Fruit fly (Drosophila melanogaster) whole organism, embryonic: Measurements from ENCODE around the gene siz.
A peak's percentile ranks its signal among the peaks of the same experiment; 100 is the strongest.

Experiments
- B-H1 ChIP-seq: fragments of 200-800 bp; sonication (Bioruptor generic); IDR thresholded peaks from 3 replicates; pipeline ENCODE4 v1.3.6; 2022; ENCODE audit warnings: missing biosample characterization, missing genetic modification characterization
- Bdp1 ChIP-seq: fragments of 200-800 bp; sonication (Bioruptor generic); optimal IDR thresholded peaks from 3 replicates; lab custom pipeline; 2016; ENCODE audit warnings: missing biosample characterization, missing genetic modification characterization
- C15 ChIP-seq: fragments of 200-800 bp; sonication (Bioruptor generic); IDR thresholded peaks from 3 replicates; pipeline ENCODE4 v1.3.6; 2022; ENCODE audit warnings: missing biosample characterization, missing genetic modification characterization
- CG10209 ChIP-seq: fragments of 200-800 bp; sonication (Bioruptor generic); optimal IDR thresholded peaks from 3 replicates; lab custom pipeline; 2017; ENCODE audit warnings: missing biosample characterization, mild to moderate bottlenecking, missing genetic modification characterization, missing genetic modification reagents
- CG10979 ChIP-seq: fragments of 200-800 bp; sonication (Bioruptor generic); optimal IDR thresholded peaks from 2 replicates; lab custom pipeline; 2018; ENCODE audit warnings: missing biosample characterization, mild to moderate bottlenecking, missing genetic modification characterization, moderate library complexity
- CG11560 ChIP-seq: fragments of 200-800 bp; sonication (Bioruptor generic); IDR thresholded peaks from 3 replicates; pipeline ENCODE4 v1.3.6; 2022; ENCODE audit warnings: missing biosample characterization, missing genetic modification characterization
- CG12104 ChIP-seq: fragments of 200-800 bp; sonication (Bioruptor generic); optimal IDR thresholded peaks from 3 replicates; lab custom pipeline; 2016; ENCODE audit warnings: missing biosample characterization, missing genetic modification characterization
- CG12659 ChIP-seq: fragments of 200-800 bp; sonication (Bioruptor generic); optimal IDR thresholded peaks from 3 replicates; lab custom pipeline; 2017; ENCODE audit warnings: mild to moderate bottlenecking, missing biosample characterization, missing genetic modification reagents, missing genetic modification characterization
- CG13775 ChIP-seq: fragments of 200-800 bp; sonication (Bioruptor generic); optimal IDR thresholded peaks from 3 replicates; lab custom pipeline; 2017; ENCODE audit warnings: missing biosample characterization, mild to moderate bottlenecking, missing genetic modification characterization
- CG16813 ChIP-seq: fragments of 200-800 bp; sonication (Bioruptor generic); IDR thresholded peaks from 3 replicates; pipeline ENCODE4 v1.3.6; 2022; ENCODE audit warnings: missing biosample characterization, missing genetic modification characterization; ENCODE audit not compliant: partially characterized antibody
- CG17802 ChIP-seq: fragments of 200-800 bp; sonication (Bioruptor generic); optimal IDR thresholded peaks from 2 replicates; lab custom pipeline; 2018; ENCODE audit warnings: missing biosample characterization, mild to moderate bottlenecking, missing genetic modification characterization, moderate library complexity
- CG1792 ChIP-seq: fragments of 200-800 bp; sonication (Bioruptor generic); optimal IDR thresholded peaks from 2 replicates; lab custom pipeline; 2016; ENCODE audit warnings: missing biosample characterization, missing genetic modification characterization
- CG18262 ChIP-seq: fragments of 200-800 bp; optimal IDR thresholded peaks from 3 replicates; lab custom pipeline; 2019; ENCODE audit warnings: missing biosample characterization, mild to moderate bottlenecking, missing genetic modification characterization, moderate library complexity
- CG18619 ChIP-seq: fragments of 200-800 bp; sonication (Bioruptor generic); optimal IDR thresholded peaks from 3 replicates; lab custom pipeline; 2017; ENCODE audit warnings: missing biosample characterization, mild to moderate bottlenecking, missing genetic modification characterization
- CG2712 ChIP-seq: fragments of 200-800 bp; optimal IDR thresholded peaks from 3 replicates; lab custom pipeline; 2019; ENCODE audit warnings: missing biosample characterization, mild to moderate bottlenecking, missing genetic modification characterization, moderate library complexity
- CG34224 ChIP-seq: fragments of 200-800 bp; sonication (Bioruptor generic); IDR thresholded peaks from 3 replicates; pipeline ENCODE4 v1.3.6; 2022; ENCODE audit warnings: missing biosample characterization, missing genetic modification characterization; ENCODE audit not compliant: partially characterized antibody
- CG3838 ChIP-seq: fragments of 200-800 bp; sonication (Bioruptor generic); optimal IDR thresholded peaks from 3 replicates; lab custom pipeline; 2016; ENCODE audit warnings: missing biosample characterization, missing genetic modification characterization
- CG43689 ChIP-seq: fragments of 200-800 bp; sonication (Bioruptor generic); IDR thresholded peaks from 2 replicates; pipeline ENCODE4 v1.3.6; 2022; ENCODE audit warnings: missing biosample characterization, missing genetic modification characterization
- CG5180 ChIP-seq: fragments of 200-800 bp; sonication (Bioruptor generic); optimal IDR thresholded peaks from 3 replicates; lab custom pipeline; 2017; ENCODE audit warnings: missing biosample characterization, missing genetic modification characterization, mild to moderate bottlenecking, moderate library complexity, missing genetic modification reagents
- CG6791 ChIP-seq: fragments of 200-800 bp; sonication (Bioruptor generic); IDR thresholded peaks from 3 replicates; pipeline ENCODE4 v1.3.6; 2022; ENCODE audit warnings: missing biosample characterization, missing genetic modification characterization; ENCODE audit not compliant: partially characterized antibody
- CG6854 ChIP-seq: fragments of 200-800 bp; sonication (Bioruptor generic); optimal IDR thresholded peaks from 3 replicates; lab custom pipeline; 2017; ENCODE audit warnings: missing biosample characterization, mild to moderate bottlenecking, missing genetic modification characterization
- CG7372 ChIP-seq: fragments of 200-800 bp; sonication (Bioruptor generic); IDR thresholded peaks from 2 replicates; pipeline ENCODE4 v1.3.6; 2022; ENCODE audit warnings: missing biosample characterization, missing genetic modification characterization
- CG7745 ChIP-seq: fragments of 200-800 bp; sonication (Bioruptor generic); optimal IDR thresholded peaks from 2 replicates; lab custom pipeline; 2018; ENCODE audit warnings: missing biosample characterization, mild to moderate bottlenecking, missing genetic modification characterization, moderate library complexity
- CG7928 ChIP-seq: fragments of 200-800 bp; sonication (Bioruptor generic); optimal IDR thresholded peaks from 2 replicates; lab custom pipeline; 2017; ENCODE audit warnings: missing biosample characterization, mild to moderate bottlenecking, missing genetic modification characterization
- CG8281 ChIP-seq: fragments of 200-800 bp; sonication (Bioruptor generic); optimal IDR thresholded peaks from 2 replicates; lab custom pipeline; 2018; ENCODE audit warnings: missing biosample characterization, mild to moderate bottlenecking, missing genetic modification characterization, moderate library complexity
- CG9215 ChIP-seq: fragments of 200-800 bp; sonication (Bioruptor generic); IDR thresholded peaks from 2 replicates; pipeline ENCODE4 v1.3.6; 2022; ENCODE audit warnings: missing biosample characterization, missing genetic modification characterization
- CG9817 ChIP-seq: fragments of 200-800 bp; sonication (Bioruptor generic); optimal IDR thresholded peaks from 2 replicates; lab custom pipeline; 2018; ENCODE audit warnings: missing biosample characterization, mild to moderate bottlenecking, missing genetic modification characterization, moderate library complexity
- Camta ChIP-seq: fragments of 200-800 bp; sonication (Bioruptor generic); optimal IDR thresholded peaks from 2 replicates; lab custom pipeline; 2016; ENCODE audit warnings: missing biosample characterization, missing genetic modification characterization
- Hr3 ChIP-seq: fragments of 200-800 bp; sonication (Bioruptor generic); optimal IDR thresholded peaks from 3 replicates; lab custom pipeline; 2016; ENCODE audit warnings: missing biosample characterization, missing genetic modification characterization
- Rfx ChIP-seq: fragments of 200-800 bp; sonication (Bioruptor generic); IDR thresholded peaks from 2 replicates; pipeline ENCODE4 v1.3.6; 2022; ENCODE audit warnings: missing biosample characterization, missing genetic modification characterization
- YL-1 ChIP-seq: fragments of 200-800 bp; sonication (Bioruptor generic); optimal IDR thresholded peaks from 3 replicates; lab custom pipeline; 2017; ENCODE audit warnings: missing biosample characterization, mild to moderate bottlenecking, missing genetic modification characterization
- amos ChIP-seq: fragments of 200-800 bp; sonication (Bioruptor generic); IDR thresholded peaks from 2 replicates; pipeline ENCODE4 v1.3.6; 2022; ENCODE audit warnings: missing biosample characterization, missing genetic modification characterization; ENCODE audit not compliant: partially characterized antibody
- bbx ChIP-seq: fragments of 200-800 bp; sonication (Bioruptor generic); IDR thresholded peaks from 2 replicates; pipeline ENCODE4 v1.3.6; 2022; ENCODE audit warnings: missing biosample characterization, missing genetic modification characterization; ENCODE audit not compliant: partially characterized antibody
- croc ChIP-seq: fragments of 200-800 bp; sonication (Bioruptor generic); conservative IDR thresholded peaks from 3 replicates; pipeline ENCODE4 v1.3.6; 2022; ENCODE audit warnings: missing biosample characterization, missing genetic modification characterization
- dimm ChIP-seq: fragments of 200-800 bp; sonication (Bioruptor generic); IDR thresholded peaks from 2 replicates; pipeline ENCODE4 v1.3.6; 2022; ENCODE audit warnings: missing biosample characterization, missing genetic modification characterization
- dpn ChIP-seq, 2 experiments: fragments of 200-800 bp; sonication (Bioruptor generic); optimal IDR thresholded peaks; 3 replicates each; lab custom pipeline; 2016; ENCODE audit warnings: missing biosample characterization in 2 of 2, missing genetic modification characterization in 2 of 2
- ken ChIP-seq: fragments of 200-800 bp; sonication (Bioruptor generic); IDR thresholded peaks from 3 replicates; pipeline ENCODE4 v1.3.6; 2022; ENCODE audit warnings: missing biosample characterization, missing genetic modification characterization
- maf-S ChIP-seq: fragments of 200-800 bp; sonication (Bioruptor generic); optimal IDR thresholded peaks from 2 replicates; lab custom pipeline; 2016; ENCODE audit warnings: missing biosample characterization, missing genetic modification characterization
- nau ChIP-seq: fragments of 200-800 bp; sonication (Bioruptor generic); optimal IDR thresholded peaks from 3 replicates; lab custom pipeline; 2017; ENCODE audit warnings: missing biosample characterization, mild to moderate bottlenecking, missing genetic modification characterization, missing genetic modification reagents
- nerfin-2 ChIP-seq: fragments of 200-800 bp; sonication (Bioruptor generic); IDR thresholded peaks from 2 replicates; pipeline ENCODE4 v1.3.6; 2022; ENCODE audit warnings: missing biosample characterization, missing genetic modification characterization; ENCODE audit not compliant: partially characterized antibody
- peb ChIP-seq: fragments of 200-800 bp; sonication (Bioruptor generic); IDR thresholded peaks from 2 replicates; pipeline ENCODE4 v1.3.6; 2022; ENCODE audit warnings: missing biosample characterization, missing genetic modification characterization
- pfk ChIP-seq: fragments of 200-800 bp; sonication (Bioruptor generic); optimal IDR thresholded peaks from 2 replicates; lab custom pipeline; 2018; ENCODE audit warnings: missing biosample characterization, mild to moderate bottlenecking, missing genetic modification characterization, moderate library complexity
- scrt ChIP-seq: fragments of 200-800 bp; sonication (Bioruptor generic); optimal IDR thresholded peaks from 2 replicates; lab custom pipeline; 2018; ENCODE audit warnings: missing biosample characterization, mild to moderate bottlenecking, missing genetic modification characterization, moderate library complexity
- sima ChIP-seq: fragments of 200-800 bp; sonication (Bioruptor generic); optimal IDR thresholded peaks from 2 replicates; lab custom pipeline; 2016; ENCODE audit warnings: missing biosample characterization, missing genetic modification characterization
- trem ChIP-seq: fragments of 200-800 bp; optimal IDR thresholded peaks from 3 replicates; lab custom pipeline; 2019; ENCODE audit warnings: missing biosample characterization, mild to moderate bottlenecking, missing genetic modification characterization, moderate library complexity
- vfl ChIP-seq: fragments of 200-800 bp; sonication (Bioruptor generic); optimal IDR thresholded peaks from 2 replicates; lab custom pipeline; 2016; ENCODE audit warnings: missing biosample characterization, missing genetic modification characterization
- z ChIP-seq: fragments of 200-800 bp; sonication (Bioruptor generic); IDR thresholded peaks from 3 replicates; pipeline ENCODE4 v1.3.6; 2022; ENCODE audit warnings: missing biosample characterization, missing genetic modification characterization

The siz gene

DNA sequence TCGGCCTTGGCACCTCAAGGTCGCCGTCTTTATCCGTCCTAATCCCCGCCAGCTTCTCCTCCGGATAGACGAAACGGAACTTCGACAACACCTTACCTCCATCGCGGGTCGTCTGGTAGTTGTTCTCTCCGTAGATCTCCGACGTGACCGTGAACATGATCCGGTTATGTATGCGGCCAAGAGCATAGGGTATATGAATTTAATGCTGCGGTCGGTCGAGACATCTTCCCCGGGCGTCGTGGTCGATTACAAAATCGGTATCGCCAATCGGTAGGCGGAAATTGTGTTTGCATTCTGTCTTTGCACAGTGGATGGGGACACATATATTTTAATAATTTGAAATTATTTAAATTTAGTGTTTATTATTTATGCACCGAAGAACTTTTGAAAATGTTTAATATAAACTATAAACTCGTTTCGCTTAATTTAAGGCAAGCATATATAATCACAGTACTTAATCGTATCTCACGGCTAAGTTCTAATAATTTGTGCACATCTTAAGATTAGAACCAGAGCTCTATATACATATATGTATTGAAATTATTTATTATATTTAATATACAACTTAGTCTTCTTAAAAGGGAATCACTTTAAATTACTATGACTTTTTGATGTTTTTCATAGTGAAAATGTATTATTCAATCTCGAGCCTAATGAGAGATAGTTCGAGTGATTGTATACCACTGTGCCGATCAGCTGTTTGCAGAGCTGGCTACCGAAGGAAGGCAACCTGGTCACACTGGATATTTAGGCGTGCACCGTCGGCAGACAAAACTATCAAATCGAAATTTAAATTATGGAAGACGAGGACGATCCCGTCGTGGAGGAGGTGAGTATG lies 3.0 kb upstream of the siz start, which contains the start of the genes CG10584 and Polr3E (continued):
- TF ChIP-seq CG43689 (GFP tag; lab: Robert Waterston, UW) (no peak), CG3838 (GFP tag; lab: Kevin White, UChicago) (peak; percentile 59), CG7745 (tag; lab: Kevin White, UChicago) (peak; percentile 49), CG13775 (peak; percentile 96), scrt (GFP tag; lab: Kevin White, UChicago) (peak; percentile 87), nau (peak; percentile 87), z (GFP tag; lab: Robert Waterston, UW) (no peak), CG9817 (tag; lab: Kevin White, UChicago) (peak; percentile 93), Camta (GFP tag; lab: Kevin White, UChicago) (peak; percentile 35), CG8281 (tag; lab: Kevin White, UChicago) (peak; percentile 79), CG7372 (GFP tag; lab: Robert Waterston, UW) (no peak; the same call in none of the 2 replicates), dpn (GFP tag; optimal IDR thresholded peaks at IDR 0.05; lab: Kevin White, UChicago) (peak; percentile 56 to 90), ken (GFP tag; lab: Robert Waterston, UW) (peak; percentile 72; the same call in 1 of the 3 replicates), CG18262 (tag; lab: Kevin White, UChicago) (peak; percentile 98), Rfx (peak; percentile 85), bbx (GFP tag; lab: Robert Waterston, UW) (no peak), amos (GFP tag; lab: Robert Waterston, UW) (peak; percentile 36; the same call in 1 of the 2 replicates), croc (GFP tag; lab: Robert Waterston, UW) (no peak; the same call in none of the 3 replicates), CG9215 (peak; percentile 79), CG18619 (GFP tag; lab: Kevin White, UChicago) (peak; percentile 94), CG16813 (peak; percentile 16; the same call in 1 of the 3 replicates), maf-S (GFP tag; lab: Kevin White, UChicago) (peak; percentile 33), CG12659 (GFP tag; lab: Kevin White, UChicago) (peak; percentile 97), CG11560 (tag; lab: Robert Waterston, UW) (peak; percentile 51; the same call in 2 of the 3 replicates), C15 (peak; percentile 56; the same call in 2 of the 3 replicates), Bdp1 (GFP tag; lab: Kevin White, UChicago) (peak; percentile 26), trem (peak; percentile 88), dimm (peak; percentile 64), YL-1 (GFP tag; lab: Kevin White, UChicago) (peak; percentile 90), CG12104 (GFP tag; lab: Kevin White, UChicago) (peak; percentile 92), pfk (peak; percentile 50), CG2712 (tag; lab: Kevin White, UChicago) (peak; percentile 97), CG6854 (GFP tag; lab: Kevin White, UChicago) (peak; percentile 91), CG6791 (peak; percentile 54), vfl (GFP tag; lab: Kevin White, UChicago) (no peak), Hr3 (GFP tag; lab: Kevin White, UChicago) (peak; percentile 93), CG17802 (peak; percentile 66), sima (GFP tag; lab: Kevin White, UChicago) (no peak), CG34224 (GFP tag; lab: Robert Waterston, UW) (peak; percentile 42; the same call in 1 of the 3 replicates), B-H1 (GFP tag; lab: Robert Waterston, UW) (peak; percentile 65), peb (peak; percentile 56; the same call in 1 of the 2 replicates), nerfin-2 (GFP tag; lab: Robert Waterston, UW) (peak; percentile 19; the same call in 1 of the 2 replicates), CG7928 (GFP tag; lab: Kevin White, UChicago) (peak; percentile 64), CG10209 (GFP tag; lab: Kevin White, UChicago) (peak; percentile 95), CG5180 (GFP tag; lab: Kevin White, UChicago) (peak; percentile 85), CG1792 (GFP tag; lab: Kevin White, UChicago) (no peak), CG10979 (tag; lab: Kevin White, UChicago) (peak; percentile 94)
